Worm (Caenorhabditis elegans) whole organism, mixed stage, embryonic: ENCODE measurements around the gene T24E12.10.

Experiments
- M03D4.4 ChIP-seq: sonication (generic microtip); optimal IDR thresholded peaks from 2 replicates; lab custom pipeline; 2017; ENCODE audit warnings: mild to moderate bottlenecking, missing genetic modification characterization, missing compliant biosample characterization
- bed-3 ChIP-seq: fragments of 200-800 bp; sonication (Bioruptor generic); optimal IDR thresholded peaks from 3 replicates; lab custom pipeline; 2018; ENCODE audit warnings: mild to moderate bottlenecking, missing genetic modification characterization, moderate library complexity, missing compliant biosample characterization
- ces-1 ChIP-seq: fragments of 150-350 bp; optimal IDR thresholded peaks from 2 replicates; lab custom pipeline; 2014; ENCODE audit warnings: missing biosample characterization, missing genetic modification reagents, missing genetic modification characterization
- drap-1 ChIP-seq: fragments of 200-800 bp; sonication (Bioruptor generic); optimal IDR thresholded peaks from 3 replicates; lab custom pipeline; 2018; ENCODE audit warnings: mild to moderate bottlenecking, missing genetic modification characterization, missing compliant biosample characterization
- elt-1 ChIP-seq: sonication (generic microtip); optimal IDR thresholded peaks from 2 replicates; lab custom pipeline; 2017; ENCODE audit warnings: missing genetic modification characterization, mild to moderate bottlenecking, missing compliant biosample characterization, antibody characterized with exemption, moderate library complexity, borderline replicate concordance; ENCODE audit not compliant: insufficient read depth
- ham-2 ChIP-seq: fragments of 200-800 bp; sonication (Bioruptor generic); optimal IDR thresholded peaks from 2 replicates; lab custom pipeline; 2018; ENCODE audit warnings: mild to moderate bottlenecking, missing genetic modification characterization, missing compliant biosample characterization
- nhr-2 ChIP-seq: fragments of 150-350 bp; optimal IDR thresholded peaks from 2 replicates; lab custom pipeline; 2014; ENCODE audit warnings: missing biosample characterization, missing genetic modification characterization
- nhr-28 ChIP-seq: fragments of 150-350 bp; optimal IDR thresholded peaks from 2 replicates; lab custom pipeline; 2014; ENCODE audit warnings: missing biosample characterization, missing genetic modification characterization
- nhr-76 ChIP-seq: sonication (generic microtip); optimal IDR thresholded peaks from 2 replicates; lab custom pipeline; 2017; ENCODE audit warnings: missing biosample characterization, missing genetic modification characterization
- snpc-4 ChIP-seq: fragments of 150-350 bp; optimal IDR thresholded peaks from 2 replicates; lab custom pipeline; 2014; ENCODE audit warnings: missing biosample characterization, missing genetic modification characterization
- unc-39 ChIP-seq: fragments of 150-350 bp; optimal IDR thresholded peaks from 2 replicates; lab custom pipeline; 2014; ENCODE audit warnings: missing biosample characterization, missing genetic modification characterization
- unc-62 ChIP-seq: fragments of 150-350 bp; optimal IDR thresholded peaks from 2 replicates; lab custom pipeline; 2014; ENCODE audit warnings: missing biosample characterization, missing genetic modification reagents, missing genetic modification characterization
- ztf-11 ChIP-seq: fragments of 150-350 bp; optimal IDR thresholded peaks from 2 replicates; lab custom pipeline; 2014; ENCODE audit warnings: missing biosample characterization, missing genetic modification characterization

DNA sequence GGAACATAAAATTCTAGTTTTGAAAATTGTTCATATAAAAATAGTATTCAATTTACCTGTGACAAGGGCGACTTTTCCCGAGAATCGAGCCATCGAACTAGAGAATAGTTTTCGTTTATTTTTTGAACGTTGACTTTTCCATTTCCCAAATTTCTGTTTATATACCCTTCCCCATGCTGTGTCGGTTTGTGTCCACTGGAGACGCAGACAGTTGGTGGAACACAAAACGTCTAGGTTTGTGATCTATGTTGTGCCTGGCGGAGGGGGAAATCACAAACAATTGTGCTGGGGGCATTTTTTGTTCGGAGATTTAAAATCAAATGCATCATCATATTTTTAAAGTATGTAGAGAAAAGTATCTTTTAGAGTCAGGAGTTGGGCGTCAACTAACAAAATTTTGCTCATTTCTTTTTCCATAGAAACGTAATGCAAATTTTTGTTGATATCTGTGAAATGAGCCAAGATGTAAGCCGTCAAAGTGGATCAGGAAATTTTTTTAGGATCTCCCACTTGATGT is 29.3 kb downstream of the T24E12.10 start, which contains the start of gene nta-1:
- no peak for TF ChIP-seq nhr-2 (tag; lab: Kevin White, UChicago)
- TF ChIP-seq drap-1: no peak
- TF ChIP-seq nhr-28 (tag; lab: Kevin White, UChicago): no peak
- no peak for TF ChIP-seq bed-3 (GFP tag; lab: Kevin White, UChicago)
- no peak for TF ChIP-seq ztf-11 (tag; lab: Kevin White, UChicago)
- no peak for TF ChIP-seq elt-1 (tag; lab: Kevin White, UChicago)
- TF ChIP-seq snpc-4 (tag; lab: Kevin White, UChicago): no peak
- no peak for TF ChIP-seq nhr-76 (tag; lab: Kevin White, UChicago)
- no peak for TF ChIP-seq ham-2
- no peak for TF ChIP-seq unc-39
- no peak for TF ChIP-seq ces-1 (GFP tag; lab: Kevin White, UChicago)
- no peak for TF ChIP-seq M03D4.4 (tag; lab: Kevin White, UChicago)
- TF ChIP-seq unc-62 (GFP tag; lab: Kevin White, UChicago): no peak
